Worm (Caenorhabditis elegans) whole organism, L2 larva: ENCODE measurements around the gene tba-8.

Experiments
- R02D3.7 ChIP-seq: fragments of 150-350 bp; optimal IDR thresholded peaks from 2 replicates; lab custom pipeline; 2014; ENCODE audit warnings: missing biosample characterization, missing genetic modification characterization
- Y55F3AM.14 ChIP-seq: fragments of 200-800 bp; sonication (Bioruptor generic); optimal IDR thresholded peaks from 2 replicates; lab custom pipeline; 2018; ENCODE audit warnings: mild to moderate bottlenecking, missing genetic modification characterization, missing compliant biosample characterization
- ceh-16 ChIP-seq: fragments of 150-350 bp; optimal IDR thresholded peaks from 2 replicates; lab custom pipeline; 2014; ENCODE audit warnings: missing biosample characterization, missing genetic modification characterization
- elt-1 ChIP-seq: fragments of 150-350 bp; optimal IDR thresholded peaks from 2 replicates; lab custom pipeline; 2014; ENCODE audit warnings: missing biosample characterization, missing genetic modification characterization
- lin-13 ChIP-seq: fragments of 150-350 bp; optimal IDR thresholded peaks from 2 replicates; lab custom pipeline; 2014; ENCODE audit warnings: missing biosample characterization, missing genetic modification reagents, missing genetic modification characterization
- mbf-1 ChIP-seq: sonication (generic microtip); optimal IDR thresholded peaks from 2 replicates; lab custom pipeline; 2017; ENCODE audit warnings: missing biosample characterization, missing genetic modification characterization
- nhr-10 ChIP-seq: sonication (generic microtip); optimal IDR thresholded peaks from 2 replicates; lab custom pipeline; 2017; ENCODE audit warnings: missing biosample characterization, missing genetic modification characterization
- nhr-6 ChIP-seq: fragments of 150-350 bp; optimal IDR thresholded peaks from 2 replicates; lab custom pipeline; 2014; ENCODE audit warnings: missing biosample characterization, missing genetic modification characterization
- peb-1 ChIP-seq: fragments of 150-350 bp; optimal IDR thresholded peaks from 2 replicates; lab custom pipeline; 2014; ENCODE audit warnings: missing biosample characterization, missing genetic modification characterization
- sma-9 ChIP-seq, 2 experiments: fragments of 150-350 bp in 1 of 2; sonication (generic microtip) in 1 of 2; optimal IDR thresholded peaks; 2 replicates each; lab custom pipeline; 2014 to 2016; ENCODE audit warnings: missing genetic modification characterization in 2 of 2, mild to moderate bottlenecking in 1 of 2, missing biosample characterization in 1 of 2, missing compliant biosample characterization in 1 of 2, missing genetic modification reagents in 1 of 2, moderate library complexity in 1 of 2
- snpc-4 ChIP-seq: fragments of 150-350 bp; optimal IDR thresholded peaks from 2 replicates; lab custom pipeline; 2014; ENCODE audit warnings: missing biosample characterization, missing genetic modification characterization
- unc-55 ChIP-seq: fragments of 150-350 bp; sonication (generic microtip); optimal IDR thresholded peaks from 3 replicates; lab custom pipeline; 2014; ENCODE audit warnings: missing biosample characterization, missing genetic modification reagents, missing genetic modification characterization

Gene tba-8

ce11 chrX:9405922-9406321 lies 52.2 kb downstream of the tba-8 start:
- TF ChIP-seq snpc-4 (no peak), R02D3.7 (no peak), peb-1 (tag; lab: Kevin White, UChicago) (no peak), nhr-10 (tag; lab: Kevin White, UChicago) (no peak), ceh-16 (tag; lab: Kevin White, UChicago) (peak; percentile 36), lin-13 (GFP tag; lab: Kevin White, UChicago) (no peak), elt-1 (tag; lab: Kevin White, UChicago) (peak; percentile 78), nhr-6 (no peak), unc-55 (GFP tag; lab: Kevin White, UChicago) (no peak), mbf-1 (tag; lab: Kevin White, UChicago) (no peak), Y55F3AM.14 (GFP tag; lab: Kevin White, UChicago) (no peak), sma-9 (GFP tag; optimal IDR thresholded peaks at IDR 0.05; lab: Kevin White, UChicago) (no peak), sma-9 (tag; optimal IDR thresholded peaks at IDR 0.05; lab: Kevin White, UChicago) (no peak)
